Fruit fly (Drosophila melanogaster) whole organism, embryonic: ENCODE measurements around the gene dib.
A peak's percentile ranks its signal among the peaks of the same experiment; 100 is the strongest.

Experiments used
- Abd-B ChIP-seq: fragments of 200-800 bp; sonication (Bioruptor generic); optimal IDR thresholded peaks from 2 replicates; lab custom pipeline; 2018; ENCODE audit warnings: missing biosample characterization, mild to moderate bottlenecking, missing genetic modification characterization, moderate library complexity
- CG10366 ChIP-seq: fragments of 200-800 bp; sonication (Bioruptor generic); IDR thresholded peaks from 2 replicates; pipeline ENCODE4 v1.3.6; 2022; ENCODE audit warnings: missing biosample characterization, missing genetic modification characterization
- CG10543 ChIP-seq: fragments of 200-800 bp; sonication (Bioruptor generic); optimal IDR thresholded peaks from 3 replicates; lab custom pipeline; 2017; ENCODE audit warnings: missing biosample characterization, mild to moderate bottlenecking, missing genetic modification characterization, moderate library complexity
- CG11247 ChIP-seq: fragments of 200-800 bp; sonication (Bioruptor generic); IDR thresholded peaks from 2 replicates; pipeline ENCODE4 v1.3.6; 2022; ENCODE audit warnings: missing biosample characterization, missing genetic modification characterization
- CG13287 ChIP-seq: fragments of 200-800 bp; sonication (Bioruptor generic); IDR thresholded peaks from 2 replicates; pipeline ENCODE4 v1.3.6; 2022; ENCODE audit warnings: missing biosample characterization, missing genetic modification characterization; ENCODE audit not compliant: partially characterized antibody
- CG13894 ChIP-seq: fragments of 200-800 bp; sonication (Bioruptor generic); optimal IDR thresholded peaks from 3 replicates; lab custom pipeline; 2018; ENCODE audit warnings: missing biosample characterization, mild to moderate bottlenecking, missing genetic modification characterization, moderate library complexity
- CG17385 ChIP-seq: fragments of 200-800 bp; sonication (Bioruptor generic); optimal IDR thresholded peaks from 3 replicates; lab custom pipeline; 2018; ENCODE audit warnings: missing biosample characterization, mild to moderate bottlenecking, missing genetic modification characterization
- CG18262 ChIP-seq: fragments of 200-800 bp; optimal IDR thresholded peaks from 3 replicates; lab custom pipeline; 2019; ENCODE audit warnings: missing biosample characterization, mild to moderate bottlenecking, missing genetic modification characterization, moderate library complexity
- CG34224 ChIP-seq: fragments of 200-800 bp; sonication (Bioruptor generic); IDR thresholded peaks from 3 replicates; pipeline ENCODE4 v1.3.6; 2022; ENCODE audit warnings: missing biosample characterization, missing genetic modification characterization; ENCODE audit not compliant: partially characterized antibody
- CG34376 ChIP-seq: fragments of 200-800 bp; sonication (Bioruptor generic); optimal IDR thresholded peaks from 2 replicates; lab custom pipeline; 2018; ENCODE audit warnings: missing biosample characterization, mild to moderate bottlenecking, missing genetic modification characterization
- CG3838 ChIP-seq: fragments of 200-800 bp; sonication (Bioruptor generic); optimal IDR thresholded peaks from 3 replicates; lab custom pipeline; 2016; ENCODE audit warnings: missing biosample characterization, missing genetic modification characterization
- CG3995 ChIP-seq: fragments of 200-800 bp; sonication (Bioruptor generic); optimal IDR thresholded peaks from 3 replicates; lab custom pipeline; 2016; ENCODE audit warnings: missing biosample characterization, missing genetic modification characterization
- CG6654 ChIP-seq: fragments of 200-800 bp; sonication (Bioruptor generic); optimal IDR thresholded peaks from 2 replicates; lab custom pipeline; 2017; ENCODE audit warnings: missing biosample characterization, mild to moderate bottlenecking, missing genetic modification characterization
- CG7271 ChIP-seq: fragments of 200-800 bp; sonication (Bioruptor generic); optimal IDR thresholded peaks from 2 replicates; lab custom pipeline; 2018; ENCODE audit warnings: missing biosample characterization, mild to moderate bottlenecking, missing genetic modification characterization, moderate library complexity
- CG7745 ChIP-seq: fragments of 200-800 bp; sonication (Bioruptor generic); optimal IDR thresholded peaks from 2 replicates; lab custom pipeline; 2018; ENCODE audit warnings: missing biosample characterization, mild to moderate bottlenecking, missing genetic modification characterization, moderate library complexity
- CG7928 ChIP-seq: fragments of 200-800 bp; sonication (Bioruptor generic); optimal IDR thresholded peaks from 2 replicates; lab custom pipeline; 2017; ENCODE audit warnings: missing biosample characterization, mild to moderate bottlenecking, missing genetic modification characterization
- CG8765 ChIP-seq: fragments of 200-800 bp; sonication (Bioruptor generic); IDR thresholded peaks from 2 replicates; pipeline ENCODE4 v1.3.6; 2022; ENCODE audit warnings: missing biosample characterization, missing genetic modification characterization
- CG9817 ChIP-seq: fragments of 200-800 bp; sonication (Bioruptor generic); optimal IDR thresholded peaks from 2 replicates; lab custom pipeline; 2018; ENCODE audit warnings: missing biosample characterization, mild to moderate bottlenecking, missing genetic modification characterization, moderate library complexity
- CHES-1-like ChIP-seq: fragments of 200-800 bp; sonication (Bioruptor generic); optimal IDR thresholded peaks from 2 replicates; lab custom pipeline; 2016; ENCODE audit warnings: missing biosample characterization, missing genetic modification characterization
- Camta ChIP-seq: fragments of 200-800 bp; sonication (Bioruptor generic); optimal IDR thresholded peaks from 2 replicates; lab custom pipeline; 2016; ENCODE audit warnings: missing biosample characterization, missing genetic modification characterization
- Fer1 ChIP-seq: fragments of 200-800 bp; sonication (Bioruptor generic); optimal IDR thresholded peaks from 2 replicates; lab custom pipeline; 2017; ENCODE audit warnings: missing biosample characterization, mild to moderate bottlenecking, missing genetic modification characterization
- MBD-R2 ChIP-seq: fragments of 200-800 bp; sonication (Bioruptor generic); IDR thresholded peaks from 2 replicates; pipeline ENCODE4 v1.3.6; 2022; ENCODE audit warnings: missing biosample characterization, missing genetic modification characterization
- Mad ChIP-seq: fragments of 200-800 bp; sonication (Bioruptor generic); optimal IDR thresholded peaks from 2 replicates; lab custom pipeline; 2016; ENCODE audit warnings: missing biosample characterization, missing genetic modification characterization
- Meics ChIP-seq: fragments of 200-800 bp; sonication (Bioruptor generic); optimal IDR thresholded peaks from 2 replicates; lab custom pipeline; 2017; ENCODE audit warnings: missing biosample characterization, mild to moderate bottlenecking, missing genetic modification characterization
- NC2β ChIP-seq: fragments of 200-800 bp; sonication (Bioruptor generic); optimal IDR thresholded peaks from 2 replicates; lab custom pipeline; 2016; ENCODE audit warnings: missing biosample characterization, missing genetic modification characterization
- Pdp1 ChIP-seq, 2 experiments: fragments of 200-800 bp; sonication (Bioruptor generic); optimal IDR thresholded peaks; 3 replicates each; lab custom pipeline; 2016; ENCODE audit warnings: missing biosample characterization in 2 of 2, missing genetic modification characterization in 2 of 2, mild to moderate bottlenecking in 1 of 2, moderate library complexity in 1 of 2
- YL-1 ChIP-seq: fragments of 200-800 bp; sonication (Bioruptor generic); optimal IDR thresholded peaks from 3 replicates; lab custom pipeline; 2017; ENCODE audit warnings: missing biosample characterization, mild to moderate bottlenecking, missing genetic modification characterization
- ac ChIP-seq: fragments of 200-800 bp; sonication (Bioruptor generic); optimal IDR thresholded peaks from 3 replicates; lab custom pipeline; 2017; ENCODE audit warnings: missing biosample characterization, mild to moderate bottlenecking, missing genetic modification characterization
- btn ChIP-seq: fragments of 200-800 bp; sonication (Bioruptor generic); optimal IDR thresholded peaks from 2 replicates; lab custom pipeline; 2016; ENCODE audit warnings: missing biosample characterization, missing genetic modification characterization
- crp ChIP-seq, 2 experiments: fragments of 200-800 bp; sonication (Bioruptor generic); optimal IDR thresholded peaks; 2 replicates in 1 of 2; 3 replicates in 1 of 2; lab custom pipeline; 2017; ENCODE audit warnings: missing biosample characterization in 2 of 2, missing genetic modification characterization in 2 of 2, mild to moderate bottlenecking in 1 of 2, moderate library complexity in 1 of 2
- dan ChIP-seq: fragments of 200-800 bp; sonication (Bioruptor generic); IDR thresholded peaks from 2 replicates; pipeline ENCODE4 v1.3.6; 2022; ENCODE audit warnings: missing biosample characterization, missing genetic modification characterization
- dm ChIP-seq: fragments of 200-800 bp; sonication (Bioruptor generic); optimal IDR thresholded peaks from 3 replicates; lab custom pipeline; 2016; ENCODE audit warnings: missing biosample characterization, missing genetic modification characterization
- en ChIP-seq: fragments of 200-800 bp; sonication (Bioruptor generic); optimal IDR thresholded peaks from 2 replicates; lab custom pipeline; 2016; ENCODE audit warnings: missing biosample characterization, missing genetic modification characterization
- grau ChIP-seq: fragments of 200-800 bp; optimal IDR thresholded peaks from 3 replicates; lab custom pipeline; 2019; ENCODE audit warnings: missing biosample characterization, mild to moderate bottlenecking, missing genetic modification characterization, moderate library complexity
- gt ChIP-seq: fragments of 200-800 bp; sonication (Bioruptor generic); IDR thresholded peaks from 2 replicates; pipeline ENCODE4 v1.3.6; 2022; ENCODE audit warnings: missing biosample characterization, missing genetic modification characterization
- ham ChIP-seq: fragments of 200-800 bp; sonication (Bioruptor generic); IDR thresholded peaks from 2 replicates; pipeline ENCODE4 v1.3.6; 2022; ENCODE audit warnings: missing biosample characterization, missing genetic modification characterization
- hb ChIP-seq: fragments of 200-800 bp; sonication (Bioruptor generic); IDR thresholded peaks from 3 replicates; pipeline ENCODE4 v1.3.6; 2022; ENCODE audit warnings: missing biosample characterization, missing genetic modification characterization; ENCODE audit not compliant: partially characterized antibody
- inv ChIP-seq: fragments of 200-800 bp; sonication (Bioruptor generic); IDR thresholded peaks from 2 replicates; pipeline ENCODE4 v1.3.6; 2022; ENCODE audit warnings: missing biosample characterization, missing genetic modification characterization; ENCODE audit not compliant: partially characterized antibody
- lov ChIP-seq, 2 experiments: fragments of 200-800 bp in 1 of 2; fragments of >200 bp in 1 of 2; sonication (Bioruptor generic) in 1 of 2; IDR thresholded peaks in 1 of 2; optimal IDR thresholded peaks in 1 of 2; 2 replicates in 1 of 2; 3 replicates in 1 of 2; pipeline versions ENCODE4 v1.3.6 to Lab custom; 2017 to 2022; ENCODE audit warnings: missing biosample characterization in 1 of 2, missing genetic modification characterization in 1 of 2
- nom ChIP-seq: fragments of 200-800 bp; sonication (Bioruptor generic); optimal IDR thresholded peaks from 2 replicates; lab custom pipeline; 2017; ENCODE audit warnings: missing biosample characterization, missing genetic modification characterization, mild to moderate bottlenecking, moderate library complexity, missing genetic modification reagents
- pnt ChIP-seq: fragments of 200-800 bp; sonication (Bioruptor generic); optimal IDR thresholded peaks from 3 replicates; lab custom pipeline; 2016; ENCODE audit warnings: missing biosample characterization, missing genetic modification characterization
- psq ChIP-seq: fragments of 200-800 bp; sonication (Bioruptor generic); optimal IDR thresholded peaks from 2 replicates; lab custom pipeline; 2017; ENCODE audit warnings: missing biosample characterization, missing genetic modification characterization
- pum ChIP-seq: fragments of 200-800 bp; sonication (Bioruptor generic); optimal IDR thresholded peaks from 2 replicates; lab custom pipeline; 2016; ENCODE audit warnings: missing biosample characterization, missing genetic modification characterization
- sc ChIP-seq, 3 experiments: fragments of >200 bp in 2 of 3; fragments of 200-800 bp in 1 of 3; sonication (Bioruptor generic) in 1 of 3; optimal IDR thresholded peaks; 2 replicates in 2 of 3; 3 replicates in 1 of 3; lab custom pipeline; 2017; ENCODE audit warnings: mild to moderate bottlenecking in 1 of 3, missing biosample characterization in 1 of 3, missing genetic modification characterization in 1 of 3, missing genetic modification reagents in 1 of 3
- sisA ChIP-seq: fragments of 200-800 bp; sonication (Bioruptor generic); IDR thresholded peaks from 2 replicates; pipeline ENCODE4 v1.3.6; 2022; ENCODE audit warnings: missing biosample characterization, missing genetic modification characterization
- sr ChIP-seq: fragments of 200-800 bp; sonication (Bioruptor generic); IDR thresholded peaks from 3 replicates; pipeline ENCODE4 v1.3.6; 2022; ENCODE audit warnings: missing biosample characterization, missing genetic modification characterization
- tgo ChIP-seq: fragments of 200-800 bp; sonication (Bioruptor generic); IDR thresholded peaks from 3 replicates; pipeline ENCODE4 v1.3.6; 2022; ENCODE audit warnings: missing biosample characterization, missing genetic modification characterization
- zen2 ChIP-seq: fragments of 200-800 bp; sonication (Bioruptor generic); IDR thresholded peaks from 3 replicates; pipeline ENCODE4 v1.3.6; 2022; ENCODE audit warnings: missing biosample characterization, missing genetic modification characterization; ENCODE audit not compliant: partially characterized antibody

dib gene

dm6 chr3L:4102496-4103257 is 40.6 kb downstream of the dib start, which contains the start of gene CG14995 (continued):
- TF ChIP-seq Camta (GFP tag; lab: Kevin White, UChicago) (no peak), crp (GFP tag; optimal IDR thresholded peaks at IDR 0.05; lab: Kevin White, UChicago) (no peak), sc (optimal IDR thresholded peaks at IDR 0.05; lab: Kevin White, UChicago) (no peak), sc (GFP tag; optimal IDR thresholded peaks at IDR 0.05; lab: Kevin White, UChicago) (no peak), en (GFP tag; lab: Kevin White, UChicago) (no peak), psq (GFP tag; lab: Kevin White, UChicago) (peak; percentile 92), NC2β (GFP tag; lab: Kevin White, UChicago) (no peak), CG18262 (tag; lab: Kevin White, UChicago) (no peak), Mad (GFP tag; lab: Kevin White, UChicago) (no peak), zen2 (GFP tag; lab: Robert Waterston, UW) (no peak; the same call in 1 of the 3 replicates), inv (peak; percentile 31; the same call in 1 of the 2 replicates), MBD-R2 (GFP tag; lab: Robert Waterston, UW) (0 out of 2 replicates have a peak, but pooled peaks have one; percentile 21), lov (optimal IDR thresholded peaks at IDR 0.05; lab: Kevin White, UChicago) (no peak), lov (GFP tag; IDR thresholded peaks at IDR 0.05; lab: Robert Waterston, UW) (no peak), nom (peak; percentile 77), Pdp1 (GFP tag; optimal IDR thresholded peaks at IDR 0.05; lab: Kevin White, UChicago) (peak in 1 of 2 experiments; percentile 81), grau (tag; lab: Kevin White, UChicago) (peak; percentile 9), Abd-B (GFP tag; lab: Kevin White, UChicago) (no peak), CG9817 (tag; lab: Kevin White, UChicago) (no peak), dm (GFP tag; lab: Kevin White, UChicago) (no peak), Meics (peak; percentile 20), tgo (GFP tag; lab: Robert Waterston, UW) (no peak), Fer1 (GFP tag; lab: Kevin White, UChicago) (peak; percentile 72), CG17385 (GFP tag; lab: Kevin White, UChicago) (peak; percentile 39), CG7928 (no peak), pnt (GFP tag; lab: Kevin White, UChicago) (no peak), ham (GFP tag; lab: Robert Waterston, UW) (no peak), CHES-1-like (peak; percentile 25), gt (GFP tag; lab: Robert Waterston, UW) (no peak), CG3995 (GFP tag; lab: Kevin White, UChicago) (no peak), pum (no peak), CG11247 (no peak), CG13894 (tag; lab: Kevin White, UChicago) (peak; percentile 62), CG8765 (no peak), CG10366 (no peak), CG7271 (tag; lab: Kevin White, UChicago) (no peak), sisA (GFP tag; lab: Robert Waterston, UW) (no peak), dan (GFP tag; lab: Robert Waterston, UW) (no peak), hb (GFP tag; lab: Robert Waterston, UW) (peak; percentile 25; the same call in 2 of the 3 replicates), CG34376 (GFP tag; lab: Kevin White, UChicago) (peak; percentile 71), CG7745 (tag; lab: Kevin White, UChicago) (no peak), ac (GFP tag; lab: Kevin White, UChicago) (no peak), CG10543 (GFP tag; lab: Kevin White, UChicago) (peak; percentile 62), CG34224 (GFP tag; lab: Robert Waterston, UW) (peak; percentile 28; the same call in 2 of the 3 replicates), sr (GFP tag; lab: Robert Waterston, UW) (no peak), YL-1 (no peak), CG13287 (GFP tag; lab: Robert Waterston, UW) (peak; percentile 69), CG3838 (GFP tag; lab: Kevin White, UChicago) (no peak), btn (GFP tag; lab: Kevin White, UChicago) (no peak), CG6654 (GFP tag; lab: Kevin White, UChicago) (no peak)
